Fruit fly (Drosophila melanogaster): ENCODE data around the gene chico.

The chico gene

DNA sequence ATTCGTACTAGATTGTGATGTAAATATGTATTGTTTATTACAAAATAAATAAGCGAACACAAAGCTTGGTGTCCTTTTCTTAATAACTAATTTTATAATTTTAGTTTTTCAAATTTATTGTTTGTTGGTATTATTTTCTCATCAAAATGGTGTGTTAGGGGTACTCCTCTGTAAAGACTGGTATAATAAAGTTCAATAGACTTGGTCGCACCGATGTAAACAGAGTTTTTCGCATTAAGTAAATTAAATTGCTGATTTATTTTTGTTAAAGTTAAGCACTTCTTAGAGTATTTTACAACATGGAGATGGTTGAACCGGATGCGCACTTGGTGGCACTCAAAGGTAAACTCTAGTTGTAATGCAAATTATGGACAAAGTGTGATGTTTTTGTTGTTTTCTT lies 19.6 kb upstream of the chico start, which contains the start of gene CG4953:
TSS of gene CG4953 (plus strand) at position 193 of the 400 bp plus-strand sequence.
- TF ChIP-seq EcR (GFP tag; optimal IDR thresholded peaks at IDR 0.05) (no peak), Dll (optimal IDR thresholded peaks at IDR 0.05) (no peak), CG8478 (optimal IDR thresholded peaks at IDR 0.05) (no peak)

- TF ChIP-seq psq (optimal IDR thresholded peaks at IDR 0.05), result no peak
- TF ChIP-seq pan (optimal IDR thresholded peaks at IDR 0.05), result no peak
These were observed 18.3 kb upstream of the chico start, which contains the start of gene Mob3 for dm6 chr2L:10265129-10265528. Gene Mob3, plus strand, starts transcription at chr2L:10265336.

dm6 chr2L:10263830-10264634 lies 17.2 kb upstream of the chico start, which contains the start of gene REPTOR-BP:
Gene REPTOR-BP, plus strand, starts transcription at chr2L:10264125.
- TF ChIP-seq pan (optimal IDR thresholded peaks at IDR 0.05) (no peak), psq (optimal IDR thresholded peaks at IDR 0.05) (no peak), Dll (optimal IDR thresholded peaks at IDR 0.05) (no peak), usp (GFP tag; optimal IDR thresholded peaks at IDR 0.05) (no peak), EcR (GFP tag; optimal IDR thresholded peaks at IDR 0.05) (no peak)

DNA sequence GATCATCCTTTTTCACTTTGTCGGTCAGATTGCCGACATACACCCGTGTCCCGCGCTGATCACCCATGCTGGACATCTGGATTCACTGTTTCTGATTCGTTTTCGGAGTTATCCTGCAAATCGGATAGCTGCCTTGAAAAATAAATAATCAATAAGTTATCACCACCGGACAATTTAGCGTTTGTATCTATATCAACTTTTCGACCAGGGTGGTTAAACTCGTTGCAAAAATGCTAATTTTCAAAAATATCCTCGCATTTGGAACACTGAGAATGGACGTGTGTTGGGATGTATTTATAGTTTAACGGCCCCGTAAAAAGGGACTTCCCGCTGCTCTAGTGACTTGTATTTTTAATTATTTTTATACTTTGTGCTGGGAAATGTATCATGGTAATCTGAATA lies 16.5 kb upstream of the chico start, which contains the start of gene Rsf1:
TSS of gene Rsf1 (minus strand) at position 212 of the 402 bp plus-strand sequence.
- no peak for TF ChIP-seq psq (optimal IDR thresholded peaks at IDR 0.05)
- TF ChIP-seq Dll (optimal IDR thresholded peaks at IDR 0.05), result no peak
- TF ChIP-seq CG8478 (optimal IDR thresholded peaks at IDR 0.05), result no peak
- TF ChIP-seq usp (GFP tag; optimal IDR thresholded peaks at IDR 0.05), result no peak
- no peak for TF ChIP-seq EcR (GFP tag; optimal IDR thresholded peaks at IDR 0.05)
- TF ChIP-seq pan (optimal IDR thresholded peaks at IDR 0.05), result no peak

DNA sequence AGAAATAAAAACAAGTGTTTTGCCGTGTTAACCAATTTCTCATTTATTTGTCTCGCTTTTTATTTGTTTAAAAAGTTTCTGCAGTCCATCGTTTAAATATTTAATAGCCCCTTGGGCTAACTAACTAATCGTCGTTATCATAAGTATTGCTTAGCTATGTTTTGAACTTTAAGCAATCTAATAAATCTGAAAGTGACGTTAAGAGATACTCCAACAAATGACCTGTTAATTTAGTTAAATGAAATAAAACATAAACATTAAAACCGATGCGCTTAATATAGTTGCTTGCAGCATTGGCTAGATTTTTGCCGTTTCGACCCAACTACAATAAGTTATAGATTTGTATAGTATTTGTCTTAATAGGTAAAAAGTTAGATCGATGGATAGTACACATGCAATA lies 14.9 kb upstream of the chico start:
- TF ChIP-seq Dll (optimal IDR thresholded peaks at IDR 0.05) (no peak), usp (GFP tag; optimal IDR thresholded peaks at IDR 0.05) (no peak), CG8478 (optimal IDR thresholded peaks at IDR 0.05) (no peak), psq (optimal IDR thresholded peaks at IDR 0.05) (no peak), EcR (GFP tag; optimal IDR thresholded peaks at IDR 0.05) (no peak), pan (optimal IDR thresholded peaks at IDR 0.05) (no peak)

DNA sequence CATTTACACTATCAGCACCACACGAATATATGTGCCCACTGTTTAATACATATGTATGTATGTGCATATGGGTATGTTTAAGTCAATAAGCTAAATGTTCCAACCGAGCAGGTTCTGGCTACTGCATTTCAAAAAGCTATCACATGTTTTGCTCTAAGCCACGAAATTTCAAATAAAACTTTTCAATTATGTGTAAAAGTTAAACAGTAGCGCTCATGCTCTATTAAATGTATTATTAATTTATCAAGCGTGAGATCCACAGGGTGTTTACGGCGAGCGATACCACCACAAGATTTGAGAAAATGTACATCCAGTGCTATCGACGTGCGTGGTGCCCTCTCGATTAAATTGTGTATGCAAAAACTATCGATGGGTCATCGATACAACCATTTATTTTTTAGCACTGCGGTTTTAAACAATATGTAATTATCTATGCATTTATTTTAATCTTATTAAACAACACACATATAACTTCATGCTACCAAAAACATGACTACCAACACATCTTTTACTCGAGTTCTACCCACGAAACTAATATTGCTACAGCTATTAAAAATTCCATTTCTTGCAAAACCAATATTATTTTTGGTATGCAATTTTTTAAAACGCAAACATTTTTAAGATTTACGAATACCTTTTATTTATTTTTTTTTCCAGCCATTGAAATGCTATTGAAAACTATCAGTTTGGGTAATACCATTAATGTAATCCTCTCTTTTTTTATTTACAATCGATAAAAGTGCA lies 14.0 kb upstream of the chico start, which contains the start of gene Pten:
TSS of gene Pten (minus strand) at position 300 of the 744 bp plus-strand sequence.
- TF ChIP-seq Dll (optimal IDR thresholded peaks at IDR 0.05), result no peak
- no peak for TF ChIP-seq psq (optimal IDR thresholded peaks at IDR 0.05)
- TF ChIP-seq usp (GFP tag; optimal IDR thresholded peaks at IDR 0.05), result no peak
- no peak for TF ChIP-seq EcR (GFP tag; optimal IDR thresholded peaks at IDR 0.05)
- TF ChIP-seq pan (optimal IDR thresholded peaks at IDR 0.05), result no peak
- no peak for TF ChIP-seq CG8478 (optimal IDR thresholded peaks at IDR 0.05)

DNA sequence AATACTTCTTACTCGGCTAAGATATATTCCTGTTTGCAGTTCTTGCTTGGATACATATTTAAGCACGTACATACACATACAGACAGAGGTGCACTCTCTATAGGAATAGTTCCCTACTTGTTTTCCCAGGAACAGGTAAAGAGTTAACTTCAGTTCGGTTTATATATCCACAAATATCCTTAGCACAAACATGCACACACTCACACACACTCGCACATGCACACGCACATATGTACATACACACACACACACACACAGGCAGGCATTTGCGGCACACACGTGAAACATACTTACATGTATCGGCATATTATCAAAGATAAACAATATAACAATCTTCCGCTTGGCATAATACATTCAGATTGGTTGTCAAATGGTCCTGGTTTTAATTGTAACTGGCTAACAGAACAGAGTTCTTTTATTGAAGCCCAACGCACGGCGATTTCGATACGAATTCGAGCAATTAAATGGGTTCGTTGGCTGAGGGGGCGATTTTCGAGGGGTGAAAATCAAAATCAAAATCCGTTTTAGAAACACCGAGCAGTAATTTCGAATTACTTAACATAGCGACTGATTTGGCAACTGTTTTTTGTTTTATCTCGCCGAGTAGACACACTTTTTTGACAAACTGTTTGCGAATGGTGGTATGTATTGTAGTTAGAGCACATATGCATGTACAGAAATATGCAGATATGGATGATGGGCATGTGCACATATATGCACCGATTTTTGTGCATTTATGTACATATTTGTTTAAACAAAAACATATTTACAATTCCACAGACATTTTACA lies 13.3 kb upstream of the chico start:
- TF ChIP-seq CG8478 (optimal IDR thresholded peaks at IDR 0.05), result no peak
- no peak for TF ChIP-seq usp (GFP tag; optimal IDR thresholded peaks at IDR 0.05)
- TF ChIP-seq pan (optimal IDR thresholded peaks at IDR 0.05), result no peak
- TF ChIP-seq Dll (optimal IDR thresholded peaks at IDR 0.05), result no peak
- TF ChIP-seq EcR (GFP tag; optimal IDR thresholded peaks at IDR 0.05), result no peak
- no peak for TF ChIP-seq psq (optimal IDR thresholded peaks at IDR 0.05)

DNA sequence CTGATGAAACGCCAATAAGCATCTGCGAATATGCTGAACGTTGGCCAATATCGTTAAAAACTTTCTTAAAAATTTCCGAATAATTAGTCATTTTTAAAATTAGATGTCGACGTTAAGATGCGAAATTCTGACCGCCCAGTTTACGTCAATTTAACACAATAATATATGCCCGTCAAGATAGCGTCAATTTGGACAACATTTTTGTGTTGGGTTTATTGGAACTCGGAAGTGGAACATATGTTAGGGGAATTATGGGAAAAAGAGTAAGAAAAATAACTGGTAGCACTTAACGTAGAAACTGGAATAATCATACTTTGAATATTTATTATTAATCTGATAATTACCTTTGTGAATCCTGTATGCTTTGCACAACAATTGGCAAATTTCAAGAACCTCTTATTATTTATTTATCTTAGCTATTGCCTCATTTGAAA lies 8.9 kb upstream of the chico start, which contains the start of gene CG5676:
TSS of gene CG5676 (minus strand) at position 167 of the 434 bp plus-strand sequence.
- TF ChIP-seq psq (optimal IDR thresholded peaks at IDR 0.05) (no peak), CG8478 (optimal IDR thresholded peaks at IDR 0.05) (no peak), usp (GFP tag; optimal IDR thresholded peaks at IDR 0.05) (no peak)

- TF ChIP-seq EcR (GFP tag; optimal IDR thresholded peaks at IDR 0.05) (no peak), psq (optimal IDR thresholded peaks at IDR 0.05) (no peak), Dll (optimal IDR thresholded peaks at IDR 0.05) (no peak), usp (GFP tag; optimal IDR thresholded peaks at IDR 0.05) (no peak), CG8478 (optimal IDR thresholded peaks at IDR 0.05) (no peak), pan (optimal IDR thresholded peaks at IDR 0.05) (no peak)
These were observed 4.7 kb upstream of the chico start, which contains the start of gene Ror for dm6 chr2L:10251592-10251991. Gene Ror, plus strand, starts transcription at chr2L:10251843.

DNA sequence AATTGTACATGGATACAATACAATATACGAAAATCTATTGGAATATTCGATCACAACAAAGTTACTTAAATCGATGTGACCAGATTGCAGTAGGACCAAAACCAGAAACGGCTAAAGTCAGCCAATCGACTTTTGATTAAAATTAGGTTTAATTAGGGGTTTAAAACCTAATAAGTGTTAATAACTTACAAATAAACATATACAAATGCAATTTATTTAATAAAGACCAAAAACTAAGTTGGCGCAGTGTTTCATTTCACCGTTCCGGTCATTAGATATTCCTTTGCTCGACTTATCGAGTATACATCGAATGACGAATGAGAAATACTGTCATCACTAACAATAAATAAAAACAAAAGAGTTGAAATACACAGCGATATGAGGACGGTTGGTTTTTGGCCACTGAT lies 3.6 kb upstream of the chico start, which contains the start of the genes bsk and CG31717:
TSS of gene bsk (minus strand) at position 61 of the 407 bp plus-strand sequence.
TSS of gene CG31717 (plus strand) at position 297 of the 407 bp plus-strand sequence.
- TF ChIP-seq psq (optimal IDR thresholded peaks at IDR 0.05), result no peak
- no peak for TF ChIP-seq usp (GFP tag; optimal IDR thresholded peaks at IDR 0.05)
- TF ChIP-seq Dll (optimal IDR thresholded peaks at IDR 0.05), result no peak
- no peak for TF ChIP-seq pan (optimal IDR thresholded peaks at IDR 0.05)
- no peak for TF ChIP-seq EcR (GFP tag; optimal IDR thresholded peaks at IDR 0.05)
- no peak for TF ChIP-seq CG8478 (optimal IDR thresholded peaks at IDR 0.05)

dm6 chr2L:10249655-10250202 lies 2.9 kb upstream of the chico start:
- TF ChIP-seq psq (optimal IDR thresholded peaks at IDR 0.05) (no peak), pan (optimal IDR thresholded peaks at IDR 0.05) (no peak), usp (GFP tag; optimal IDR thresholded peaks at IDR 0.05) (no peak), EcR (GFP tag; optimal IDR thresholded peaks at IDR 0.05) (no peak), Dll (optimal IDR thresholded peaks at IDR 0.05) (no peak), CG8478 (optimal IDR thresholded peaks at IDR 0.05) (no peak)
